Fruit fly (Drosophila melanogaster) whole organism, embryonic: ENCODE measurements around the gene CG1463.

Source experiments
- ATbp ChIP-seq: fragments of 200-800 bp; sonication (Bioruptor generic); optimal IDR thresholded peaks from 2 replicates; lab custom pipeline; 2017; ENCODE audit warnings: missing biosample characterization, mild to moderate bottlenecking, missing genetic modification characterization, missing genetic modification reagents
- Ada2b ChIP-seq: fragments of 200-800 bp; sonication (Bioruptor generic); IDR thresholded peaks from 2 replicates; pipeline ENCODE4 v1.3.6; 2022; ENCODE audit warnings: missing biosample characterization, missing genetic modification characterization
- Bgb ChIP-seq: fragments of 200-800 bp; sonication (Bioruptor generic); IDR thresholded peaks from 2 replicates; pipeline ENCODE4 v1.3.6; 2022; ENCODE audit warnings: missing biosample characterization, missing genetic modification characterization; ENCODE audit not compliant: partially characterized antibody
- CG10321 ChIP-seq: fragments of 200-800 bp; sonication (Bioruptor generic); IDR thresholded peaks from 2 replicates; pipeline ENCODE4 v1.3.6; 2022; ENCODE audit warnings: missing biosample characterization, missing genetic modification characterization
- CG12219 ChIP-seq: fragments of 200-800 bp; sonication (Bioruptor generic); optimal IDR thresholded peaks from 3 replicates; lab custom pipeline; 2018; ENCODE audit warnings: missing biosample characterization, mild to moderate bottlenecking, missing genetic modification characterization
- CG12391 ChIP-seq: fragments of 200-800 bp; sonication (Bioruptor generic); optimal IDR thresholded peaks from 3 replicates; lab custom pipeline; 2018; ENCODE audit warnings: missing biosample characterization, mild to moderate bottlenecking, missing genetic modification characterization, moderate library complexity
- CG12942 ChIP-seq: fragments of 200-800 bp; sonication (Bioruptor generic); optimal IDR thresholded peaks from 3 replicates; lab custom pipeline; 2016; ENCODE audit warnings: missing biosample characterization, missing genetic modification characterization
- CG13287 ChIP-seq: fragments of 200-800 bp; sonication (Bioruptor generic); IDR thresholded peaks from 2 replicates; pipeline ENCODE4 v1.3.6; 2022; ENCODE audit warnings: missing biosample characterization, missing genetic modification characterization; ENCODE audit not compliant: partially characterized antibody
- CG15479 ChIP-seq: fragments of 200-800 bp; sonication (Bioruptor generic); optimal IDR thresholded peaks from 3 replicates; lab custom pipeline; 2019; ENCODE audit warnings: missing biosample characterization, mild to moderate bottlenecking, missing genetic modification characterization, moderate library complexity
- CG15601 ChIP-seq: fragments of 200-800 bp; sonication (Bioruptor generic); optimal IDR thresholded peaks from 3 replicates; lab custom pipeline; 2019; ENCODE audit warnings: missing biosample characterization, mild to moderate bottlenecking, missing genetic modification characterization, moderate library complexity
- CG15696 ChIP-seq: fragments of 200-800 bp; sonication (Bioruptor generic); optimal IDR thresholded peaks from 2 replicates; lab custom pipeline; 2019; ENCODE audit warnings: missing biosample characterization, mild to moderate bottlenecking, missing genetic modification characterization, moderate library complexity
- CG1792 ChIP-seq: fragments of 200-800 bp; sonication (Bioruptor generic); optimal IDR thresholded peaks from 2 replicates; lab custom pipeline; 2016; ENCODE audit warnings: missing biosample characterization, missing genetic modification characterization
- CG18599 ChIP-seq: fragments of 200-800 bp; sonication (Bioruptor generic); optimal IDR thresholded peaks from 3 replicates; lab custom pipeline; 2017; ENCODE audit warnings: missing biosample characterization, missing genetic modification characterization, mild to moderate bottlenecking, moderate library complexity, missing genetic modification reagents
- CG2875 ChIP-seq: fragments of 200-800 bp; sonication (Bioruptor generic); optimal IDR thresholded peaks from 2 replicates; lab custom pipeline; 2017; ENCODE audit warnings: missing biosample characterization, mild to moderate bottlenecking, missing genetic modification characterization, missing genetic modification reagents
- CG2889 ChIP-seq: fragments of 200-800 bp; sonication (Bioruptor generic); IDR thresholded peaks from 3 replicates; pipeline ENCODE4 v1.3.6; 2022; ENCODE audit warnings: missing biosample characterization, missing genetic modification characterization
- CG30020 ChIP-seq: fragments of 200-800 bp; optimal IDR thresholded peaks from 2 replicates; lab custom pipeline; 2019; ENCODE audit warnings: missing biosample characterization, mild to moderate bottlenecking, missing genetic modification characterization, moderate library complexity
- CG32767 ChIP-seq: fragments of 200-800 bp; sonication (Bioruptor generic); IDR thresholded peaks from 2 replicates; pipeline ENCODE4 v1.3.6; 2022; ENCODE audit warnings: missing biosample characterization, missing genetic modification characterization
- CG42726 ChIP-seq: fragments of 200-800 bp; sonication (Bioruptor generic); IDR thresholded peaks from 2 replicates; pipeline ENCODE4 v1.3.6; 2022; ENCODE audit warnings: missing biosample characterization, missing genetic modification characterization; ENCODE audit not compliant: partially characterized antibody
- CG6683 ChIP-seq: fragments of 200-800 bp; sonication (Bioruptor generic); optimal IDR thresholded peaks from 2 replicates; lab custom pipeline; 2017; ENCODE audit warnings: missing biosample characterization, mild to moderate bottlenecking, missing genetic modification characterization, missing genetic modification reagents
- CG7372 ChIP-seq: fragments of 200-800 bp; sonication (Bioruptor generic); IDR thresholded peaks from 2 replicates; pipeline ENCODE4 v1.3.6; 2022; ENCODE audit warnings: missing biosample characterization, missing genetic modification characterization
- CG8924 ChIP-seq: fragments of 200-800 bp; optimal IDR thresholded peaks from 3 replicates; lab custom pipeline; 2019; ENCODE audit warnings: missing biosample characterization, mild to moderate bottlenecking, missing genetic modification characterization, moderate library complexity
- CG9437 ChIP-seq: fragments of 200-800 bp; sonication (Bioruptor generic); optimal IDR thresholded peaks from 2 replicates; lab custom pipeline; 2018; ENCODE audit warnings: missing biosample characterization, mild to moderate bottlenecking, missing genetic modification characterization
- Fer1 ChIP-seq: fragments of 200-800 bp; sonication (Bioruptor generic); optimal IDR thresholded peaks from 2 replicates; lab custom pipeline; 2017; ENCODE audit warnings: missing biosample characterization, mild to moderate bottlenecking, missing genetic modification characterization
- HmgZ ChIP-seq: fragments of 200-800 bp; sonication (Bioruptor generic); optimal IDR thresholded peaks from 2 replicates; lab custom pipeline; 2018; ENCODE audit warnings: missing biosample characterization, mild to moderate bottlenecking, missing genetic modification characterization
- Myb ChIP-seq: fragments of 200-800 bp; sonication (Bioruptor generic); optimal IDR thresholded peaks from 2 replicates; lab custom pipeline; 2016; ENCODE audit warnings: missing biosample characterization, missing genetic modification characterization
- NC2β ChIP-seq: fragments of 200-800 bp; sonication (Bioruptor generic); optimal IDR thresholded peaks from 2 replicates; lab custom pipeline; 2016; ENCODE audit warnings: missing biosample characterization, missing genetic modification characterization
- Neu2 ChIP-seq: fragments of 200-800 bp; sonication (Bioruptor generic); optimal IDR thresholded peaks from 3 replicates; lab custom pipeline; 2016; ENCODE audit warnings: missing biosample characterization, missing genetic modification characterization, borderline replicate concordance
- Nf-YA ChIP-seq: fragments of 200-800 bp; sonication (Bioruptor generic); IDR thresholded peaks from 2 replicates; pipeline ENCODE4 v1.3.6; 2022; ENCODE audit warnings: missing biosample characterization, missing genetic modification characterization
- Optix ChIP-seq: fragments of 200-800 bp; sonication (Bioruptor generic); IDR thresholded peaks from 3 replicates; pipeline ENCODE4 v1.3.6; 2022; ENCODE audit warnings: missing biosample characterization, missing genetic modification characterization
- Trl ChIP-seq, 3 experiments: fragments of >200 bp in 2 of 3; fragments of 200-800 bp in 1 of 3; sonication (Bioruptor generic) in 1 of 3; optimal IDR thresholded peaks; 2 replicates in 1 of 3; 3 replicates in 2 of 3; lab custom pipeline; 2016 to 2017; ENCODE audit warnings: missing biosample characterization in 1 of 3, missing genetic modification characterization in 1 of 3
- amos ChIP-seq: fragments of 200-800 bp; sonication (Bioruptor generic); IDR thresholded peaks from 2 replicates; pipeline ENCODE4 v1.3.6; 2022; ENCODE audit warnings: missing biosample characterization, missing genetic modification characterization; ENCODE audit not compliant: partially characterized antibody
- chinmo ChIP-seq: fragments of 200-800 bp; sonication (Bioruptor generic); IDR thresholded peaks from 4 replicates; pipeline ENCODE4 v1.3.6; 2022; ENCODE audit warnings: missing biosample characterization, missing genetic modification characterization; ENCODE audit not compliant: partially characterized antibody
- dimm ChIP-seq: fragments of 200-800 bp; sonication (Bioruptor generic); IDR thresholded peaks from 2 replicates; pipeline ENCODE4 v1.3.6; 2022; ENCODE audit warnings: missing biosample characterization, missing genetic modification characterization
- dpn ChIP-seq, 2 experiments: fragments of 200-800 bp; sonication (Bioruptor generic); optimal IDR thresholded peaks; 3 replicates each; lab custom pipeline; 2016; ENCODE audit warnings: missing biosample characterization in 2 of 2, missing genetic modification characterization in 2 of 2
- inv ChIP-seq: fragments of 200-800 bp; sonication (Bioruptor generic); IDR thresholded peaks from 2 replicates; pipeline ENCODE4 v1.3.6; 2022; ENCODE audit warnings: missing biosample characterization, missing genetic modification characterization; ENCODE audit not compliant: partially characterized antibody
- jigr1 ChIP-seq: fragments of 200-800 bp; sonication (Bioruptor generic); IDR thresholded peaks from 3 replicates; pipeline ENCODE4 v1.3.6; 2022; ENCODE audit warnings: missing biosample characterization, missing genetic modification characterization
- jumu ChIP-seq: fragments of 200-800 bp; sonication (Bioruptor generic); optimal IDR thresholded peaks from 3 replicates; lab custom pipeline; 2016; ENCODE audit warnings: missing biosample characterization, missing genetic modification characterization
- kay ChIP-seq: fragments of 200-800 bp; sonication (Bioruptor generic); optimal IDR thresholded peaks from 2 replicates; lab custom pipeline; 2016; ENCODE audit warnings: missing biosample characterization, missing genetic modification characterization
- klu ChIP-seq: fragments of 200-800 bp; sonication (Bioruptor generic); IDR thresholded peaks from 2 replicates; pipeline ENCODE4 v1.3.6; 2022; ENCODE audit warnings: missing biosample characterization, missing genetic modification characterization
- luna ChIP-seq: fragments of 200-800 bp; sonication (Bioruptor generic); optimal IDR thresholded peaks from 2 replicates; lab custom pipeline; 2016; ENCODE audit warnings: missing biosample characterization, missing genetic modification characterization
- peb ChIP-seq: fragments of 200-800 bp; sonication (Bioruptor generic); IDR thresholded peaks from 2 replicates; pipeline ENCODE4 v1.3.6; 2022; ENCODE audit warnings: missing biosample characterization, missing genetic modification characterization
- prd ChIP-seq, 3 experiments: fragments of >200 bp in 2 of 3; fragments of 200-800 bp in 1 of 3; sonication (Bioruptor generic) in 1 of 3; optimal IDR thresholded peaks in 2 of 3; IDR thresholded peaks in 1 of 3; 2 replicates in 2 of 3; 3 replicates in 1 of 3; pipeline versions ENCODE4 v1.3.6 to Lab custom; 2017 to 2022; ENCODE audit warnings: missing biosample characterization in 1 of 3, missing genetic modification characterization in 1 of 3
- pum ChIP-seq: fragments of 200-800 bp; sonication (Bioruptor generic); optimal IDR thresholded peaks from 2 replicates; lab custom pipeline; 2016; ENCODE audit warnings: missing biosample characterization, missing genetic modification characterization
- sens ChIP-seq: fragments of 200-800 bp; sonication (Bioruptor generic); peaks from one replicate; lab custom pipeline; 2016; ENCODE audit warnings: missing biosample characterization, missing genetic modification characterization
- tio ChIP-seq: fragments of 200-800 bp; sonication (Bioruptor generic); optimal IDR thresholded peaks from 2 replicates; lab custom pipeline; 2017; ENCODE audit warnings: missing biosample characterization, missing genetic modification characterization, inconsistent platforms
- tll ChIP-seq, 2 experiments: fragments of 200-800 bp in 1 of 2; fragments of >200 bp in 1 of 2; sonication (Bioruptor generic) in 1 of 2; optimal IDR thresholded peaks; 2 replicates each; lab custom pipeline; 2017 to 2019; ENCODE audit warnings: missing biosample characterization in 2 of 2, missing genetic modification characterization in 2 of 2, mild to moderate bottlenecking in 1 of 2, moderate library complexity in 1 of 2
- tx ChIP-seq: fragments of 200-800 bp; sonication (Bioruptor generic); optimal IDR thresholded peaks from 2 replicates; lab custom pipeline; 2016; ENCODE audit warnings: missing biosample characterization, missing genetic modification characterization

The CG1463 gene

DNA sequence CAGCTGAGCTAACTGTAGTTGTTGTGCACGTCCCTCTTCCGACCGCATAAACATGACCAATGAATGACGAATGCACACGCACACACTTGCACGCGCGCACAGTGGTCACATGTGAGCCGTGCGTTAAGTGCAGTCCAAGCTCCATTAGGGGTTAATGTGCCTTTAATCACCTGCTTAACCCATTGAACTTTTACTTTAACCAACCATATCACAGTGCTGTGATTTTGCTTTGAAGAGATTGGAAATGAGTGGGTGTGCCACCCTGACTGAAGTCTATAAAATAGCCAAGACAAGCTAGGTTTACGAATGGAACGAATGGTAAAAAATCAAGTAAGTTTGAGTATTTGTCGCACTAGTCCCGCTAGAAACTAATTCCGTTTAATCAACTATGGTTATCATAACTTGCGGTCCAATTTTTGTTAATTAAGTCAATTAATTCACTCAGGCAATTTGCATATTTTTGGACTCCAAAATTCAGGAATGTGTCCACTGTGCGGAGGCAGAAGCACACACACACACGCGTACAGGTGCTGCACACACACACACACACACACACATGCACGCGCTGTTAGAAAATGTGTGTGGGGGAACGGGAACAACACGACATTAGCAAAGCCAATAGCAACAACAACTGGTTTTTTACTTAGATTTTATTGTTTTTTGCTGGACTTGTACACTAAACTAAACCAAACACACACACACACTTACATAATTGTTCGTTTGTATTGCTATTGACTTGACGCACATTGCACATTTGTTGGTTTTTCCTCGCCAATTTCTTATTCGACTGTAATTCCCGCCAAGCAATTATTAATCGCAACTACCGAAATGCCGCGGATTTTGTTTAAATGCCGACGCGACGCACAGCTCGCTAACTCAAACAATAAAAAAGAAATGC is 20.0 kb downstream of the CG1463 start (continued):
- peak; percentile 35 for TF ChIP-seq CG15696 (tag; lab: Kevin White, UChicago)
- no peak for TF ChIP-seq Myb (GFP tag; lab: Kevin White, UChicago)
- peak; percentile 37 for TF ChIP-seq CG18599 (GFP tag; lab: Kevin White, UChicago)
- TF ChIP-seq NC2β: peak; percentile 23
- peak; percentile 37 for TF ChIP-seq CG12391 (tag; lab: Kevin White, UChicago)
- TF ChIP-seq ATbp (GFP tag; lab: Kevin White, UChicago): peak; percentile 22
- TF ChIP-seq CG13287 (GFP tag; lab: Robert Waterston, UW): 0 out of 2 replicates have a peak, but pooled peaks have one; percentile 4
- TF ChIP-seq Nf-YA: no peak
- peak; percentile 14 for TF ChIP-seq Fer1 (GFP tag; lab: Kevin White, UChicago)
- peak; percentile 77 for TF ChIP-seq kay (GFP tag; lab: Kevin White, UChicago)
- no peak for TF ChIP-seq jigr1 (GFP tag; lab: Robert Waterston, UW)
- TF ChIP-seq inv (GFP tag; lab: Robert Waterston, UW): 0 out of 2 replicates have a peak, but pooled peaks have one; percentile 21
- no peak for TF ChIP-seq CG30020 (tag; lab: Kevin White, UChicago)
- no peak for TF ChIP-seq CG32767 (GFP tag; lab: Robert Waterston, UW)
- peak; percentile 35 for TF ChIP-seq jumu (GFP tag; lab: Kevin White, UChicago)
- TF ChIP-seq CG12942 (GFP tag; lab: Kevin White, UChicago): peak; percentile 26
- no peak for TF ChIP-seq pum
- TF ChIP-seq tio (GFP tag; lab: Kevin White, UChicago): no peak
- no peak for TF ChIP-seq CG2889
- TF ChIP-seq peb (GFP tag; lab: Robert Waterston, UW): no peak
- no peak for TF ChIP-seq Neu2 (GFP tag; lab: Kevin White, UChicago)
- TF ChIP-seq CG8924 (tag; lab: Kevin White, UChicago): no peak
- no peak for TF ChIP-seq HmgZ (tag; lab: Kevin White, UChicago)
- no peak for TF ChIP-seq CG1792 (GFP tag; lab: Kevin White, UChicago)
- peak; percentile 27 to 44 for TF ChIP-seq dpn (GFP tag; optimal IDR thresholded peaks at IDR 0.05; lab: Kevin White, UChicago)
- no peak for TF ChIP-seq klu (GFP tag; lab: Robert Waterston, UW)
- no peak for TF ChIP-seq amos (GFP tag; lab: Robert Waterston, UW)
- no peak for TF ChIP-seq CG10321 (GFP tag; lab: Robert Waterston, UW)
- TF ChIP-seq CG9437 (GFP tag; lab: Kevin White, UChicago): peak; percentile 45
- no peak for TF ChIP-seq CG7372 (GFP tag; lab: Robert Waterston, UW)
- no peak for TF ChIP-seq tll (GFP tag; optimal IDR thresholded peaks at IDR 0.05; lab: Kevin White, UChicago)
- peak; percentile 93 for TF ChIP-seq sens
- TF ChIP-seq Ada2b: no peak
- TF ChIP-seq CG6683 (GFP tag; lab: Kevin White, UChicago): no peak
- TF ChIP-seq Optix (GFP tag; lab: Robert Waterston, UW): no peak; the same call in 2 of the 3 replicates
- peak; percentile 56 for TF ChIP-seq CG2875
- TF ChIP-seq Bgb (GFP tag; lab: Robert Waterston, UW): no peak
- TF ChIP-seq luna: peak; percentile 6
- peak; percentile 60 for TF ChIP-seq CG15479 (GFP tag; lab: Kevin White, UChicago)
- TF ChIP-seq chinmo (GFP tag; lab: Robert Waterston, UW): peak; percentile 82; the same call in 3 of the 4 replicates
- peak; percentile 32 for TF ChIP-seq tx
- peak; percentile 34 for TF ChIP-seq CG12219 (GFP tag; lab: Kevin White, UChicago)
- no peak for TF ChIP-seq CG42726 (GFP tag; lab: Robert Waterston, UW)
- no peak for TF ChIP-seq Trl (optimal IDR thresholded peaks at IDR 0.05; lab: Kevin White, UChicago)
- TF ChIP-seq Trl (GFP tag; optimal IDR thresholded peaks at IDR 0.05; lab: Kevin White, UChicago): peak; percentile 43
- TF ChIP-seq dimm (GFP tag; lab: Robert Waterston, UW): no peak
- TF ChIP-seq prd (optimal IDR thresholded peaks at IDR 0.05; lab: Kevin White, UChicago): no peak
- TF ChIP-seq prd (GFP tag; IDR thresholded peaks at IDR 0.05; lab: Robert Waterston, UW): no peak; the same call in 2 of the 3 replicates
- no peak for TF ChIP-seq CG15601 (tag; lab: Kevin White, UChicago)
